Worm (Caenorhabditis elegans) whole organism, young adult: ENCODE measurements around the gene glb-29.

Experiments
- B0261.1 ChIP-seq: sonication (generic microtip); optimal IDR thresholded peaks from 2 replicates; lab custom pipeline; 2016; ENCODE audit warnings: mild to moderate bottlenecking, missing genetic modification characterization, moderate library complexity, missing compliant biosample characterization
- C06A6.2 ChIP-seq: fragments of 200-800 bp; sonication (Bioruptor generic); conservative IDR thresholded peaks from 2 replicates; pipeline ENCODE4 v1.3.6; 2022; ENCODE audit warnings: missing genetic modification characterization, missing compliant biosample characterization
- C17E4.6 ChIP-seq: fragments of 200-800 bp; sonication (Bioruptor generic); IDR thresholded peaks from 2 replicates; pipeline ENCODE4 v1.3.6; 2022; ENCODE audit warnings: missing genetic modification reagents, missing genetic modification characterization, missing compliant biosample characterization
- F23B12.7 ChIP-seq: sonication (generic microtip); optimal IDR thresholded peaks from 2 replicates; lab custom pipeline; 2017; ENCODE audit warnings: missing genetic modification characterization, mild to moderate bottlenecking, missing compliant biosample characterization, antibody characterized with exemption, moderate library complexity; ENCODE audit not compliant: insufficient read depth
- F33H1.4 ChIP-seq: fragments of 200-800 bp; sonication (Bioruptor generic); IDR thresholded peaks from 2 replicates; pipeline ENCODE4 v1.3.6; 2022; ENCODE audit warnings: missing genetic modification reagents, missing genetic modification characterization, missing compliant biosample characterization
- F52B5.7 ChIP-seq: sonication (generic microtip); optimal IDR thresholded peaks from 2 replicates; lab custom pipeline; 2016; ENCODE audit warnings: mild to moderate bottlenecking, missing genetic modification characterization, missing compliant biosample characterization
- F57C9.4 ChIP-seq: sonication (generic microtip); optimal IDR thresholded peaks from 2 replicates; lab custom pipeline; 2017; ENCODE audit warnings: mild to moderate bottlenecking, missing genetic modification characterization, missing compliant biosample characterization
- K12H6.12 ChIP-seq: fragments of 200-800 bp; sonication (Bioruptor generic); optimal IDR thresholded peaks from 2 replicates; lab custom pipeline; 2018; ENCODE audit warnings: mild to moderate bottlenecking, missing genetic modification characterization, missing compliant biosample characterization
- T07F8.4 ChIP-seq: sonication (generic microtip); optimal IDR thresholded peaks from 2 replicates; lab custom pipeline; 2016; ENCODE audit warnings: mild to moderate bottlenecking, missing genetic modification characterization, moderate library complexity, missing compliant biosample characterization
- T26A5.8 ChIP-seq: sonication (generic microtip); optimal IDR thresholded peaks from 2 replicates; lab custom pipeline; 2016; ENCODE audit warnings: missing genetic modification characterization, missing compliant biosample characterization
- Y56A3A.18 ChIP-seq: fragments of 200-800 bp; sonication (Bioruptor generic); IDR thresholded peaks from 2 replicates; pipeline ENCODE4 v1.3.6; 2022; ENCODE audit warnings: missing genetic modification reagents, missing genetic modification characterization, missing compliant biosample characterization
- aptf-3 ChIP-seq: fragments of 200-800 bp; sonication (Bioruptor generic); IDR thresholded peaks from 2 replicates; pipeline ENCODE4 v1.3.6; 2022; ENCODE audit warnings: missing genetic modification characterization, missing compliant biosample characterization
- bed-2 ChIP-seq: fragments of 200-800 bp; sonication (Bioruptor generic); IDR thresholded peaks from 2 replicates; pipeline ENCODE4 v1.3.6; 2022; ENCODE audit warnings: missing genetic modification reagents, missing genetic modification characterization, missing compliant biosample characterization
- ceh-100 ChIP-seq: fragments of 200-800 bp; sonication (Bioruptor generic); IDR thresholded peaks from 2 replicates; pipeline ENCODE4 v1.3.6; 2022; ENCODE audit warnings: missing genetic modification reagents, missing genetic modification characterization, missing compliant biosample characterization
- ceh-58 ChIP-seq: fragments of 200-800 bp; sonication (Bioruptor generic); IDR thresholded peaks from 2 replicates; pipeline ENCODE4 v1.3.6; 2022; ENCODE audit warnings: missing genetic modification characterization, missing compliant biosample characterization
- ceh-79 ChIP-seq: sonication (generic microtip); optimal IDR thresholded peaks from 2 replicates; lab custom pipeline; 2017; ENCODE audit warnings: mild to moderate bottlenecking, missing genetic modification characterization, missing compliant biosample characterization
- ceh-91 ChIP-seq: fragments of 200-800 bp; sonication (Bioruptor generic); IDR thresholded peaks from 2 replicates; pipeline ENCODE4 v1.3.6; 2022; ENCODE audit warnings: missing genetic modification reagents, missing genetic modification characterization, missing compliant biosample characterization
- chd-7 ChIP-seq: sonication (generic microtip); optimal IDR thresholded peaks from 2 replicates; lab custom pipeline; 2016; ENCODE audit warnings: mild to moderate bottlenecking, missing genetic modification characterization, moderate library complexity, missing compliant biosample characterization
- die-1 ChIP-seq: sonication (generic microtip); optimal IDR thresholded peaks from 2 replicates; lab custom pipeline; 2016; ENCODE audit warnings: missing genotype, mild to moderate bottlenecking, missing genetic modification characterization, missing compliant biosample characterization
- dpff-1 ChIP-seq: sonication (generic microtip); optimal IDR thresholded peaks from 2 replicates; lab custom pipeline; 2017; ENCODE audit warnings: mild to moderate bottlenecking, missing genetic modification characterization, missing compliant biosample characterization
- dpl-1 ChIP-seq: fragments of 150-350 bp; optimal IDR thresholded peaks from 2 replicates; lab custom pipeline; 2014; ENCODE audit warnings: missing biosample characterization, missing genetic modification reagents, missing genetic modification characterization
- efl-1 ChIP-seq: fragments of 150-350 bp; optimal IDR thresholded peaks from 2 replicates; lab custom pipeline; 2014; ENCODE audit warnings: missing biosample characterization, missing genetic modification reagents, missing genetic modification characterization
- egl-18 ChIP-seq: fragments of 200-800 bp; sonication (Bioruptor generic); IDR thresholded peaks from 2 replicates; pipeline ENCODE4 v1.3.6; 2022; ENCODE audit warnings: missing genetic modification reagents, missing genetic modification characterization, missing compliant biosample characterization
- egl-44 ChIP-seq: fragments of 200-800 bp; sonication (Bioruptor generic); IDR thresholded peaks from 2 replicates; pipeline ENCODE4 v1.3.6; 2022; ENCODE audit warnings: missing genetic modification reagents, missing genetic modification characterization, missing compliant biosample characterization
- egrh-3 ChIP-seq: fragments of 200-800 bp; sonication (Bioruptor generic); IDR thresholded peaks from 2 replicates; pipeline ENCODE4 v1.3.6; 2022; ENCODE audit warnings: missing genetic modification reagents, missing genetic modification characterization, missing compliant biosample characterization
- ets-4 ChIP-seq: fragments of 200-800 bp; sonication (Bioruptor generic); optimal IDR thresholded peaks from 2 replicates; lab custom pipeline; 2018; ENCODE audit warnings: mild to moderate bottlenecking, missing genetic modification characterization, missing compliant biosample characterization
- hmg-1.2 ChIP-seq: fragments of 200-800 bp; sonication (Bioruptor generic); IDR thresholded peaks from 2 replicates; pipeline ENCODE4 v1.3.6; 2022; ENCODE audit warnings: missing genetic modification reagents, missing genetic modification characterization, missing compliant biosample characterization
- hrde-1 ChIP-seq: sonication (generic microtip); optimal IDR thresholded peaks from 2 replicates; lab custom pipeline; 2016; ENCODE audit warnings: missing genetic modification characterization, mild to moderate bottlenecking, missing compliant biosample characterization, moderate library complexity, missing genotype, missing genetic modification reagents, borderline replicate concordance
- let-607 ChIP-seq, 2 experiments: fragments of 200-800 bp in 1 of 2; sonication (Bioruptor generic) in 1 of 2; sonication (generic microtip) in 1 of 2; optimal IDR thresholded peaks; 2 replicates each; lab custom pipeline; 2016 to 2018; ENCODE audit warnings: mild to moderate bottlenecking in 2 of 2, missing compliant biosample characterization in 2 of 2, missing genetic modification characterization in 2 of 2, moderate library complexity in 2 of 2, missing genotype in 1 of 2
- lin-35 ChIP-seq, 3 experiments: fragments of 150-350 bp in 2 of 3; sonication (generic microtip) in 1 of 3; optimal IDR thresholded peaks; 2 replicates each; lab custom pipeline; 2014 to 2018; ENCODE audit warnings: missing biosample characterization in 3 of 3, missing genetic modification characterization in 3 of 3, missing genetic modification reagents in 3 of 3
- madf-3 ChIP-seq: fragments of 200-800 bp; sonication (Bioruptor generic); IDR thresholded peaks from 2 replicates; pipeline ENCODE4 v1.3.6; 2022; ENCODE audit warnings: missing genetic modification reagents, missing genetic modification characterization, missing compliant biosample characterization
- madf-6 ChIP-seq: fragments of 200-800 bp; sonication (Bioruptor generic); IDR thresholded peaks from 2 replicates; pipeline ENCODE4 v1.3.6; 2022; ENCODE audit warnings: missing genetic modification reagents, missing genetic modification characterization, missing compliant biosample characterization
- mcd-1 ChIP-seq: fragments of 200-800 bp; sonication (Bioruptor generic); IDR thresholded peaks from 2 replicates; pipeline ENCODE4 v1.3.6; 2022; ENCODE audit warnings: missing genetic modification reagents, missing genetic modification characterization, missing compliant biosample characterization
- mel-28 ChIP-seq: sonication (generic microtip); optimal IDR thresholded peaks from 2 replicates; lab custom pipeline; 2016; ENCODE audit warnings: borderline replicate concordance, mild to moderate bottlenecking, missing genetic modification characterization, missing compliant biosample characterization
- mxl-1 ChIP-seq: sonication (generic microtip); optimal IDR thresholded peaks from 2 replicates; lab custom pipeline; 2016; ENCODE audit warnings: missing genetic modification characterization, missing compliant biosample characterization
- nfya-1 ChIP-seq: sonication (generic microtip); optimal IDR thresholded peaks from 2 replicates; lab custom pipeline; 2017; ENCODE audit warnings: antibody characterized with exemption, missing compliant biosample characterization, missing genetic modification characterization, borderline replicate concordance; ENCODE audit not compliant: insufficient read depth
- nhr-80 ChIP-seq: sonication (generic microtip); optimal IDR thresholded peaks from 2 replicates; lab custom pipeline; 2016; ENCODE audit warnings: missing genetic modification characterization, missing compliant biosample characterization
- rec-8 ChIP-seq, 2 experiments: sonication (generic microtip); optimal IDR thresholded peaks; 2 replicates each; lab custom pipeline; 2016; ENCODE audit warnings: mild to moderate bottlenecking in 2 of 2, missing genetic modification characterization in 2 of 2, missing genetic modification reagents in 2 of 2, missing genotype in 2 of 2, missing biosample characterization in 1 of 2, missing compliant biosample characterization in 1 of 2, moderate library complexity in 1 of 2
- repo-1 ChIP-seq: sonication (generic microtip); optimal IDR thresholded peaks from 2 replicates; lab custom pipeline; 2017; ENCODE audit warnings: mild to moderate bottlenecking, missing genetic modification characterization, missing compliant biosample characterization
- snpc-3.4 ChIP-seq: sonication (generic microtip); optimal IDR thresholded peaks from 2 replicates; lab custom pipeline; 2017; ENCODE audit warnings: missing genetic modification characterization, mild to moderate bottlenecking, missing compliant biosample characterization, antibody characterized with exemption, moderate library complexity, missing genotype, missing genetic modification reagents
- somi-1 ChIP-seq: fragments of 200-800 bp; sonication (Bioruptor generic); optimal IDR thresholded peaks from 2 replicates; lab custom pipeline; 2018; ENCODE audit warnings: mild to moderate bottlenecking, missing genetic modification characterization, missing compliant biosample characterization
- tbx-9 ChIP-seq: sonication (generic microtip); optimal IDR thresholded peaks from 2 replicates; lab custom pipeline; 2016; ENCODE audit warnings: borderline replicate concordance, missing genetic modification characterization, inconsistent platforms, missing compliant biosample characterization
- unc-130 ChIP-seq: sonication (generic microtip); optimal IDR thresholded peaks from 2 replicates; lab custom pipeline; 2016; ENCODE audit warnings: missing genetic modification reagents, missing genetic modification characterization, missing compliant biosample characterization
- zim-3 ChIP-seq: sonication (generic microtip); optimal IDR thresholded peaks from 2 replicates; lab custom pipeline; 2017; ENCODE audit warnings: mild to moderate bottlenecking, missing genetic modification characterization, moderate library complexity, missing compliant biosample characterization
- ztf-18 ChIP-seq: sonication (generic microtip); optimal IDR thresholded peaks from 2 replicates; lab custom pipeline; 2016; ENCODE audit warnings: missing genotype, mild to moderate bottlenecking, missing genetic modification characterization, missing compliant biosample characterization
- ztf-22 ChIP-seq: fragments of 200-800 bp; sonication (Bioruptor generic); optimal IDR thresholded peaks from 2 replicates; lab custom pipeline; 2018; ENCODE audit warnings: mild to moderate bottlenecking, missing genetic modification characterization, moderate library complexity, missing compliant biosample characterization
- ztf-25 ChIP-seq: fragments of 200-800 bp; sonication (Bioruptor generic); IDR thresholded peaks from 2 replicates; pipeline ENCODE4 v1.3.6; 2022; ENCODE audit warnings: missing genetic modification reagents, missing genetic modification characterization, missing compliant biosample characterization
- ztf-28 ChIP-seq: fragments of 200-800 bp; sonication (Bioruptor generic); IDR thresholded peaks from 2 replicates; pipeline ENCODE4 v1.3.6; 2022; ENCODE audit warnings: missing genetic modification reagents, missing genetic modification characterization, missing compliant biosample characterization
- ztf-6 ChIP-seq: fragments of 200-800 bp; sonication (Bioruptor generic); IDR thresholded peaks from 2 replicates; pipeline ENCODE4 v1.3.6; 2022; ENCODE audit warnings: missing genetic modification reagents, missing genetic modification characterization, missing compliant biosample characterization

Gene glb-29

ce11 chrII:11972266-11972665 lies 36.6 kb upstream of the glb-29 start (continued):
- TF ChIP-seq B0261.1 (no peak), aptf-3 (GFP tag; lab: Robert Waterston, UW) (no peak), efl-1 (peak; percentile 68), tbx-9 (tag; lab: Kevin White, UChicago) (no peak), ceh-100 (0 out of 2 replicates have a peak, but pooled peaks have one; percentile 30), T26A5.8 (peak; percentile 18), ceh-58 (no peak), ceh-91 (GFP tag; lab: Robert Waterston, UW) (peak; percentile 26; the same call in 1 of the 2 replicates), bed-2 (GFP tag; lab: Robert Waterston, UW) (no peak), mel-28 (tag; lab: Kevin White, UChicago) (no peak), C06A6.2 (GFP tag; lab: Robert Waterston, UW) (no peak), repo-1 (tag; lab: Kevin White, UChicago) (no peak), hmg-1.2 (no peak), madf-6 (GFP tag; lab: Robert Waterston, UW) (peak; percentile 80), nhr-80 (tag; lab: Kevin White, UChicago) (no peak), C17E4.6 (peak; percentile 11; the same call in 1 of the 2 replicates), ztf-28 (GFP tag; lab: Robert Waterston, UW) (no peak), egl-44 (GFP tag; lab: Robert Waterston, UW) (no peak), F33H1.4 (GFP tag; lab: Robert Waterston, UW) (peak; percentile 41; the same call in 1 of the 2 replicates), Y56A3A.18 (GFP tag; lab: Robert Waterston, UW) (no peak), dpff-1 (tag; lab: Kevin White, UChicago) (no peak), nfya-1 (tag; lab: Kevin White, UChicago) (no peak), hrde-1 (tag; lab: Kevin White, UChicago) (peak; percentile 81), ztf-22 (GFP tag; lab: Kevin White, UChicago) (no peak), chd-7 (tag; lab: Kevin White, UChicago) (no peak), egrh-3 (GFP tag; lab: Robert Waterston, UW) (no peak), mxl-1 (tag; lab: Kevin White, UChicago) (no peak), lin-35 (GFP tag; optimal IDR thresholded peaks at IDR 0.05; lab: Kevin White, UChicago) (peak in 1 of 3 experiments; percentile 32), mcd-1 (GFP tag; lab: Robert Waterston, UW) (no peak), dpl-1 (GFP tag; lab: Kevin White, UChicago) (peak; percentile 28), F57C9.4 (tag; lab: Kevin White, UChicago) (no peak), madf-3 (GFP tag; lab: Robert Waterston, UW) (0 out of 2 replicates have a peak, but pooled peaks have one; percentile 8), ztf-25 (GFP tag; lab: Robert Waterston, UW) (0 out of 2 replicates have a peak, but pooled peaks have one; percentile 55), F52B5.7 (tag; lab: Kevin White, UChicago) (no peak), T07F8.4 (tag; lab: Kevin White, UChicago) (no peak), snpc-3.4 (tag; lab: Kevin White, UChicago) (peak; percentile 9), ets-4 (GFP tag; lab: Kevin White, UChicago) (no peak), zim-3 (peak; percentile 7), unc-130 (no peak), let-607 (tag; optimal IDR thresholded peaks at IDR 0.05; lab: Kevin White, UChicago) (no peak), ztf-6 (GFP tag; lab: Robert Waterston, UW) (no peak), die-1 (tag; lab: Kevin White, UChicago) (peak; percentile 41), ztf-18 (tag; lab: Kevin White, UChicago) (no peak), egl-18 (no peak), F23B12.7 (tag; lab: Kevin White, UChicago) (no peak), K12H6.12 (tag; lab: Kevin White, UChicago) (no peak), ceh-79 (tag; lab: Kevin White, UChicago) (no peak), rec-8 (tag; optimal IDR thresholded peaks at IDR 0.05; lab: Kevin White, UChicago) (no peak), somi-1 (GFP tag; lab: Kevin White, UChicago) (no peak)
